Worm (Caenorhabditis elegans) whole organism, early embryonic: Measurements from ENCODE around the gene T16G12.4.

ENCODE experiments used
- F13C5.2 ChIP-seq: sonication (generic microtip); optimal IDR thresholded peaks from 2 replicates; lab custom pipeline; 2017; ENCODE audit warnings: mild to moderate bottlenecking, missing genetic modification characterization, inconsistent platforms, missing compliant biosample characterization
- ama-1 ChIP-seq: fragments of 150-350 bp; optimal IDR thresholded peaks from 2 replicates; lab custom pipeline; 2014
- ceh-13 ChIP-seq: fragments of 200-800 bp; sonication (Bioruptor generic); optimal IDR thresholded peaks from 2 replicates; lab custom pipeline; 2018; ENCODE audit warnings: mild to moderate bottlenecking, missing genetic modification characterization, missing compliant biosample characterization
- ceh-36 ChIP-seq: sonication (generic microtip); optimal IDR thresholded peaks from 2 replicates; lab custom pipeline; 2016; ENCODE audit warnings: missing genetic modification characterization, inconsistent platforms, missing compliant biosample characterization
- ets-7 ChIP-seq: sonication (generic microtip); optimal IDR thresholded peaks from 2 replicates; lab custom pipeline; 2016; ENCODE audit warnings: missing genotype, missing genetic modification characterization, missing compliant biosample characterization
- flt-1 ChIP-seq: fragments of 200-800 bp; sonication (Bioruptor generic); IDR thresholded peaks from 2 replicates; pipeline ENCODE4 v1.3.6; 2022; ENCODE audit warnings: missing genetic modification characterization, missing compliant biosample characterization
- hmbx-1 ChIP-seq: sonication (generic microtip); optimal IDR thresholded peaks from 2 replicates; lab custom pipeline; 2016; ENCODE audit warnings: mild to moderate bottlenecking, missing genetic modification characterization, missing compliant biosample characterization
- pes-1 ChIP-seq: fragments of 200-800 bp; sonication (Bioruptor generic); IDR thresholded peaks from 2 replicates; pipeline ENCODE4 v1.3.6; 2022; ENCODE audit warnings: missing genetic modification reagents, missing genetic modification characterization, missing compliant biosample characterization
- scrt-1 ChIP-seq: fragments of 200-800 bp; sonication (Bioruptor generic); IDR thresholded peaks from 2 replicates; pipeline ENCODE4 v1.3.6; 2022; ENCODE audit warnings: missing genetic modification characterization, missing compliant biosample characterization
- sea-1 ChIP-seq: fragments of 200-800 bp; sonication (Bioruptor generic); conservative IDR thresholded peaks from 2 replicates; pipeline ENCODE4 v1.3.6; 2022; ENCODE audit warnings: missing genetic modification characterization, missing compliant biosample characterization
- tbx-11 ChIP-seq: fragments of 200-800 bp; sonication (Bioruptor generic); IDR thresholded peaks from 2 replicates; pipeline ENCODE4 v1.3.6; 2022; ENCODE audit warnings: missing genetic modification characterization, missing compliant biosample characterization

- no peak for TF ChIP-seq hmbx-1
- TF ChIP-seq F13C5.2 = no peak
- no peak for TF ChIP-seq flt-1 (GFP tag; lab: Robert Waterston, UW)
- TF ChIP-seq pes-1 (GFP tag; lab: Robert Waterston, UW) = no peak
- no peak for TF ChIP-seq sea-1
- TF ChIP-seq tbx-11 (GFP tag; lab: Robert Waterston, UW) = no peak
- TF ChIP-seq ceh-13 (GFP tag; lab: Kevin White, UChicago) = no peak
- no peak for TF ChIP-seq ama-1 (lab: Kevin White, UChicago)
- TF ChIP-seq scrt-1 = no peak
- TF ChIP-seq ets-7 = no peak
- TF ChIP-seq ceh-36 (tag; lab: Kevin White, UChicago) = no peak
Measured at ce11 chrIII:10093093-10093492, 35.5 kb downstream of the T16G12.4 start.
